Worm (Caenorhabditis elegans): ENCODE measurements around the gene sro-1.

DNA sequence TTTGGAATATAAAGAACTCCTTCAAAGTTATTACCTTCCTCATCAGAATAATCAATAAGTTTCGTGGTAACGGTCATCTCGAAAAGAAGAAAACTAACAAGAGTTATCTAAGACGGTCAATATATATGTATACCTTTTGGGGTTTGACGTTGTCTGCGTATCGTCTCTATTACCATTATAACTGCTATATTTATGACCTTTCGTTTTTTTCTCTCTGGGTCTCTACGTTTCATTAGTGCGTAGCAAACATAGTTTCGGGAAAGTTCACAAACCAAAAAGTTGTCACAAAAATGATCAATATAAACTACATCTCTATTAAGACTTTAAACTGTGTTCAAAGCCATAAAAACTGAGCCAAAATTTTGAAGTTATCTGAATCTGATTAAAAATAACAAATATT is 8.2 kb downstream of the sro-1 start, which contains the start of gene D1022.4:
- TF ChIP-seq him-1 (tag; optimal IDR thresholded peaks at IDR 0.05) (no peak), W03F9.2 (tag; optimal IDR thresholded peaks at IDR 0.05) (no peak), dao-5 (tag; optimal IDR thresholded peaks at IDR 0.05) (no peak)

Measured in whole organism, L4/young adult.